ENCODE assay signal across 1 fruit fly cellular context in genomic region chr3R:29153197-29153644, dm6.
A peak's percentile ranks its signal among the peaks of the same experiment; 100 is the strongest.
TF ChIP-seq lines count a peak whose summit lies in the region.

Gene Slbp, minus strand, starts transcription at chr3R:29153266.
Gene Rpn2, plus strand, starts transcription at chr3R:29153524.

TF ChIP-seq in whole organism, embryonic, 481 proteins besides CTCF, POLR2A, EP300 and RAD21 (continued from another document):
- TF ChIP-seq CG13287 (GFP tag; IDR thresholded peaks at IDR 0.05; lab: Robert Waterston, UW; ENCODE audit: partially characterized antibody) (peak; percentile 98), CG18262 (tag; optimal IDR thresholded peaks at IDR 0.05; lab: Kevin White, UChicago) (peak; percentile 31), HLH54F (GFP tag; optimal IDR thresholded peaks at IDR 0.05; lab: Kevin White, UChicago) (peak; percentile 53), Nf-YC (tag; optimal IDR thresholded peaks at IDR 0.05; lab: Kevin White, UChicago) (peak; percentile 53), HHEX (GFP tag; optimal IDR thresholded peaks at IDR 0.05; lab: Kevin White, UChicago) (peak; percentile 1)
